Fruit fly (Drosophila melanogaster) whole organism, embryonic: ENCODE data around the gene CG32437.
A peak's percentile ranks its signal among the peaks of the same experiment; 100 is the strongest.

Source experiments
- BEAF-32 ChIP-seq: fragments of 200-800 bp; sonication (Bioruptor generic); optimal IDR thresholded peaks from 3 replicates; lab custom pipeline; 2017; ENCODE audit warnings: missing biosample characterization, missing genetic modification characterization, mild to moderate bottlenecking, moderate library complexity, missing genetic modification reagents
- CG10209 ChIP-seq: fragments of 200-800 bp; sonication (Bioruptor generic); optimal IDR thresholded peaks from 3 replicates; lab custom pipeline; 2017; ENCODE audit warnings: missing biosample characterization, mild to moderate bottlenecking, missing genetic modification characterization, missing genetic modification reagents
- CG10366 ChIP-seq: fragments of 200-800 bp; sonication (Bioruptor generic); IDR thresholded peaks from 2 replicates; pipeline ENCODE4 v1.3.6; 2022; ENCODE audit warnings: missing biosample characterization, missing genetic modification characterization
- CG10979 ChIP-seq: fragments of 200-800 bp; sonication (Bioruptor generic); optimal IDR thresholded peaks from 2 replicates; lab custom pipeline; 2018; ENCODE audit warnings: missing biosample characterization, mild to moderate bottlenecking, missing genetic modification characterization, moderate library complexity
- CG11504 ChIP-seq: fragments of 200-800 bp; sonication (Bioruptor generic); optimal IDR thresholded peaks from 3 replicates; lab custom pipeline; 2019; ENCODE audit warnings: missing biosample characterization, mild to moderate bottlenecking, missing genetic modification characterization, moderate library complexity
- CG11723 ChIP-seq: fragments of 200-800 bp; sonication (Bioruptor generic); optimal IDR thresholded peaks from 2 replicates; lab custom pipeline; 2017; ENCODE audit warnings: missing biosample characterization, mild to moderate bottlenecking, missing genetic modification characterization
- CG12071 ChIP-seq: fragments of 200-800 bp; sonication (Bioruptor generic); optimal IDR thresholded peaks from 3 replicates; lab custom pipeline; 2018; ENCODE audit warnings: missing biosample characterization, mild to moderate bottlenecking, missing genetic modification characterization
- CG13775 ChIP-seq: fragments of 200-800 bp; sonication (Bioruptor generic); optimal IDR thresholded peaks from 3 replicates; lab custom pipeline; 2017; ENCODE audit warnings: missing biosample characterization, mild to moderate bottlenecking, missing genetic modification characterization
- CG15011 ChIP-seq: fragments of 200-800 bp; sonication (Bioruptor generic); optimal IDR thresholded peaks from 3 replicates; lab custom pipeline; 2018; ENCODE audit warnings: missing biosample characterization, mild to moderate bottlenecking, missing genetic modification characterization
- CG1529 ChIP-seq: fragments of 200-800 bp; sonication (Bioruptor generic); optimal IDR thresholded peaks from 3 replicates; lab custom pipeline; 2018; ENCODE audit warnings: missing biosample characterization, missing genetic modification characterization
- CG16813 ChIP-seq: fragments of 200-800 bp; sonication (Bioruptor generic); IDR thresholded peaks from 3 replicates; pipeline ENCODE4 v1.3.6; 2022; ENCODE audit warnings: missing biosample characterization, missing genetic modification characterization; ENCODE audit not compliant: partially characterized antibody
- CG16815 ChIP-seq: fragments of 200-800 bp; sonication (Bioruptor generic); optimal IDR thresholded peaks from 3 replicates; lab custom pipeline; 2017; ENCODE audit warnings: missing biosample characterization, mild to moderate bottlenecking, missing genetic modification characterization
- CG17568 ChIP-seq: fragments of 200-800 bp; sonication (Bioruptor generic); optimal IDR thresholded peaks from 2 replicates; lab custom pipeline; 2018; ENCODE audit warnings: missing biosample characterization, mild to moderate bottlenecking, missing genetic modification characterization, moderate library complexity
- CG17829 ChIP-seq: fragments of 200-800 bp; optimal IDR thresholded peaks from 2 replicates; lab custom pipeline; 2019; ENCODE audit warnings: missing biosample characterization, mild to moderate bottlenecking, missing genetic modification characterization, moderate library complexity
- CG2116 ChIP-seq: fragments of 200-800 bp; sonication (Bioruptor generic); optimal IDR thresholded peaks from 3 replicates; lab custom pipeline; 2018; ENCODE audit warnings: missing biosample characterization, mild to moderate bottlenecking, missing genetic modification characterization
- CG3726 ChIP-seq: fragments of 200-800 bp; sonication (Bioruptor generic); IDR thresholded peaks from 3 replicates; pipeline ENCODE4, ENCODE4 v1.3.6; 2022; ENCODE audit warnings: missing biosample characterization, missing genetic modification characterization
- CG4360 ChIP-seq: fragments of 200-800 bp; sonication (Bioruptor generic); IDR thresholded peaks from 2 replicates; pipeline ENCODE4 v1.3.6; 2022; ENCODE audit warnings: missing biosample characterization, missing genetic modification characterization
- CG4617 ChIP-seq: fragments of 200-800 bp; sonication (Bioruptor generic); optimal IDR thresholded peaks from 3 replicates; lab custom pipeline; 2016; ENCODE audit warnings: missing biosample characterization, missing genetic modification characterization, borderline replicate concordance
- CG7987 ChIP-seq: fragments of 200-800 bp; sonication (Bioruptor generic); optimal IDR thresholded peaks from 2 replicates; lab custom pipeline; 2018; ENCODE audit warnings: missing biosample characterization, mild to moderate bottlenecking, missing genetic modification characterization, moderate library complexity
- CG8924 ChIP-seq: fragments of 200-800 bp; optimal IDR thresholded peaks from 3 replicates; lab custom pipeline; 2019; ENCODE audit warnings: missing biosample characterization, mild to moderate bottlenecking, missing genetic modification characterization, moderate library complexity
- Dll ChIP-seq: fragments of 200-800 bp; sonication (Bioruptor generic); IDR thresholded peaks from 4 replicates; pipeline ENCODE4 v1.3.6; 2022; ENCODE audit warnings: missing biosample characterization, missing genetic modification characterization; ENCODE audit not compliant: partially characterized antibody
- Doc3 ChIP-seq: fragments of 200-800 bp; sonication (Bioruptor generic); IDR thresholded peaks from 3 replicates; pipeline ENCODE4 v1.3.6; 2022; ENCODE audit warnings: missing biosample characterization, missing genetic modification characterization; ENCODE audit not compliant: partially characterized antibody
- Drgx ChIP-seq: fragments of 200-800 bp; sonication (Bioruptor generic); IDR thresholded peaks from 2 replicates; pipeline ENCODE4 v1.3.6; 2022; ENCODE audit warnings: missing biosample characterization, missing genetic modification characterization
- E2f2 ChIP-seq: fragments of 200-800 bp; sonication (Bioruptor generic); IDR thresholded peaks from 2 replicates; pipeline ENCODE4 v1.3.6; 2022; ENCODE audit warnings: missing biosample characterization, missing genetic modification characterization
- Eip74EF ChIP-seq, 2 experiments: fragments of 200-800 bp in 1 of 2; fragments of >200 bp in 1 of 2; sonication (Bioruptor generic) in 1 of 2; optimal IDR thresholded peaks; 2 replicates each; lab custom pipeline; 2017 to 2019; ENCODE audit warnings: missing biosample characterization in 2 of 2, missing genetic modification characterization in 2 of 2, mild to moderate bottlenecking in 1 of 2, moderate library complexity in 1 of 2
- Fer3 ChIP-seq: fragments of 200-800 bp; sonication (Bioruptor generic); optimal IDR thresholded peaks from 2 replicates; lab custom pipeline; 2018; ENCODE audit warnings: missing biosample characterization, mild to moderate bottlenecking, missing genetic modification characterization, moderate library complexity
- Gsc ChIP-seq: fragments of 200-800 bp; sonication (Bioruptor generic); IDR thresholded peaks from 2 replicates; pipeline ENCODE4 v1.3.6; 2022; ENCODE audit warnings: missing biosample characterization, missing genetic modification characterization
- HLH54F ChIP-seq: fragments of 200-800 bp; sonication (Bioruptor generic); optimal IDR thresholded peaks from 3 replicates; lab custom pipeline; 2016; ENCODE audit warnings: missing biosample characterization, missing genetic modification characterization
- Hr51 ChIP-seq, 2 experiments: fragments of 200-800 bp; sonication (Bioruptor generic); optimal IDR thresholded peaks; 2 replicates in 1 of 2; 3 replicates in 1 of 2; lab custom pipeline; 2016 to 2018; ENCODE audit warnings: missing biosample characterization in 2 of 2, missing genetic modification characterization in 2 of 2, mild to moderate bottlenecking in 1 of 2, moderate library complexity in 1 of 2
- MBD-R2 ChIP-seq: fragments of 200-800 bp; sonication (Bioruptor generic); IDR thresholded peaks from 2 replicates; pipeline ENCODE4 v1.3.6; 2022; ENCODE audit warnings: missing biosample characterization, missing genetic modification characterization
- MESR4 ChIP-seq: fragments of 200-800 bp; sonication (Bioruptor generic); optimal IDR thresholded peaks from 2 replicates; lab custom pipeline; 2018; ENCODE audit warnings: missing biosample characterization, mild to moderate bottlenecking, missing genetic modification characterization, moderate library complexity
- Max ChIP-seq: fragments of 200-800 bp; sonication (Bioruptor generic); optimal IDR thresholded peaks from 2 replicates; lab custom pipeline; 2016; ENCODE audit warnings: missing biosample characterization, mild to moderate bottlenecking, missing genetic modification characterization
- Opbp ChIP-seq: fragments of 200-800 bp; sonication (Bioruptor generic); IDR thresholded peaks from 3 replicates; pipeline ENCODE4 v1.3.6; 2022; ENCODE audit warnings: missing biosample characterization, missing genetic modification characterization; ENCODE audit not compliant: partially characterized antibody
- Rfx ChIP-seq: fragments of 200-800 bp; sonication (Bioruptor generic); IDR thresholded peaks from 2 replicates; pipeline ENCODE4 v1.3.6; 2022; ENCODE audit warnings: missing biosample characterization, missing genetic modification characterization
- Six4 ChIP-seq: fragments of 200-800 bp; sonication (Bioruptor generic); optimal IDR thresholded peaks from 2 replicates; lab custom pipeline; 2016; ENCODE audit warnings: missing biosample characterization, missing genetic modification characterization
- Usf ChIP-seq: fragments of 200-800 bp; sonication (Bioruptor generic); optimal IDR thresholded peaks from 2 replicates; lab custom pipeline; 2017; ENCODE audit warnings: missing genotype, missing biosample characterization, missing genetic modification characterization
- bab2 ChIP-seq: fragments of 200-800 bp; sonication (Bioruptor generic); optimal IDR thresholded peaks from 2 replicates; lab custom pipeline; 2016; ENCODE audit warnings: missing biosample characterization, missing genetic modification characterization
- btn ChIP-seq: fragments of 200-800 bp; sonication (Bioruptor generic); optimal IDR thresholded peaks from 2 replicates; lab custom pipeline; 2016; ENCODE audit warnings: missing biosample characterization, missing genetic modification characterization
- disco-r ChIP-seq: fragments of 200-800 bp; sonication (Bioruptor generic); optimal IDR thresholded peaks from 2 replicates; lab custom pipeline; 2016; ENCODE audit warnings: missing biosample characterization, missing genetic modification characterization
- h ChIP-seq: fragments of >200 bp; optimal IDR thresholded peaks from 2 replicates; lab custom pipeline; 2017
- her ChIP-seq: fragments of 200-800 bp; sonication (Bioruptor generic); optimal IDR thresholded peaks from 2 replicates; lab custom pipeline; 2016; ENCODE audit warnings: missing biosample characterization, missing genetic modification characterization
- hth ChIP-seq: fragments of >200 bp; optimal IDR thresholded peaks from 2 replicates; lab custom pipeline; 2017; ENCODE audit warnings: inconsistent platforms
- inv ChIP-seq: fragments of 200-800 bp; sonication (Bioruptor generic); IDR thresholded peaks from 2 replicates; pipeline ENCODE4 v1.3.6; 2022; ENCODE audit warnings: missing biosample characterization, missing genetic modification characterization; ENCODE audit not compliant: partially characterized antibody
- lola ChIP-seq, 3 experiments: fragments of >200 bp in 2 of 3; fragments of 200-800 bp in 1 of 3; sonication (Bioruptor generic) in 1 of 3; optimal IDR thresholded peaks; 2 replicates each; lab custom pipeline; 2017 to 2019; ENCODE audit warnings: missing biosample characterization in 3 of 3, missing genetic modification characterization in 3 of 3, mild to moderate bottlenecking in 1 of 3, moderate library complexity in 1 of 3
- peb ChIP-seq: fragments of 200-800 bp; sonication (Bioruptor generic); IDR thresholded peaks from 2 replicates; pipeline ENCODE4 v1.3.6; 2022; ENCODE audit warnings: missing biosample characterization, missing genetic modification characterization
- pnt ChIP-seq: fragments of 200-800 bp; sonication (Bioruptor generic); optimal IDR thresholded peaks from 3 replicates; lab custom pipeline; 2016; ENCODE audit warnings: missing biosample characterization, missing genetic modification characterization
- pros ChIP-seq: fragments of 200-800 bp; sonication (Bioruptor generic); optimal IDR thresholded peaks from 3 replicates; lab custom pipeline; 2019; ENCODE audit warnings: missing biosample characterization, mild to moderate bottlenecking, missing genetic modification characterization, moderate library complexity
- rib ChIP-seq: fragments of 200-800 bp; sonication (Bioruptor generic); IDR thresholded peaks from 2 replicates; pipeline ENCODE4 v1.3.6; 2022; ENCODE audit warnings: missing biosample characterization, missing genetic modification characterization
- sug ChIP-seq: fragments of 200-800 bp; optimal IDR thresholded peaks from 2 replicates; lab custom pipeline; 2019; ENCODE audit warnings: missing biosample characterization, mild to moderate bottlenecking, missing genetic modification characterization, moderate library complexity
- tio ChIP-seq: fragments of 200-800 bp; sonication (Bioruptor generic); optimal IDR thresholded peaks from 2 replicates; lab custom pipeline; 2017; ENCODE audit warnings: missing biosample characterization, missing genetic modification characterization, inconsistent platforms

CG32437 gene

dm6 chr3L:21382158-21382610, 24.7 kb downstream of the CG32437 start, which contains the start of gene rgn (continued):
- TF ChIP-seq tio (GFP tag; lab: Kevin White, UChicago) (peak; percentile 56), CG4360 (GFP tag; lab: Robert Waterston, UW) (no peak), CG12071 (GFP tag; lab: Kevin White, UChicago) (peak; percentile 53), CG1529 (GFP tag; lab: Kevin White, UChicago) (no peak), HLH54F (GFP tag; lab: Kevin White, UChicago) (peak; percentile 56), CG7987 (GFP tag; lab: Kevin White, UChicago) (peak; percentile 1), her (GFP tag; lab: Kevin White, UChicago) (peak; percentile 44), inv (GFP tag; lab: Robert Waterston, UW) (no peak), MBD-R2 (GFP tag; lab: Robert Waterston, UW) (peak; percentile 54; the same call in 1 of the 2 replicates), rib (no peak; the same call in 1 of the 2 replicates), Usf (GFP tag; lab: Kevin White, UChicago) (peak; percentile 59), Drgx (GFP tag; lab: Robert Waterston, UW) (peak; percentile 86), Opbp (no peak; the same call in 2 of the 3 replicates), CG13775 (GFP tag; lab: Kevin White, UChicago) (peak; percentile 77), Dll (no peak), btn (GFP tag; lab: Kevin White, UChicago) (no peak), CG11723 (GFP tag; lab: Kevin White, UChicago) (peak; percentile 39), Gsc (GFP tag; lab: Robert Waterston, UW) (no peak), CG11504 (tag; lab: Kevin White, UChicago) (peak; percentile 82), peb (GFP tag; lab: Robert Waterston, UW) (no peak), CG8924 (tag; lab: Kevin White, UChicago) (peak; percentile 76), CG16815 (GFP tag; lab: Kevin White, UChicago) (peak; percentile 54), CG17568 (GFP tag; lab: Kevin White, UChicago) (peak; percentile 13), E2f2 (GFP tag; lab: Robert Waterston, UW) (peak; percentile 53), hth (lab: Kevin White, UChicago) (no peak), BEAF-32 (GFP tag; lab: Kevin White, UChicago) (no peak), CG2116 (no peak), lola (GFP tag; optimal IDR thresholded peaks at IDR 0.05; lab: Kevin White, UChicago) (no peak), h (lab: Kevin White, UChicago) (no peak), CG15011 (peak; percentile 57), bab2 (peak; percentile 45), sug (peak; percentile 53), Doc3 (GFP tag; lab: Robert Waterston, UW) (no peak), CG10209 (GFP tag; lab: Kevin White, UChicago) (peak; percentile 82), pros (GFP tag; lab: Kevin White, UChicago) (no peak), CG16813 (GFP tag; lab: Robert Waterston, UW) (no peak), Eip74EF (GFP tag; optimal IDR thresholded peaks at IDR 0.05; lab: Kevin White, UChicago) (peak in 1 of 2 experiments; percentile 36), Six4 (GFP tag; lab: Kevin White, UChicago) (peak; percentile 31), Fer3 (tag; lab: Kevin White, UChicago) (peak; percentile 74), CG10979 (tag; lab: Kevin White, UChicago) (peak; percentile 9), CG3726 (GFP tag; lab: Robert Waterston, UW) (0 out of 3 replicates have a peak, but pooled peaks have one; percentile 46), disco-r (no peak), MESR4 (GFP tag; lab: Kevin White, UChicago) (no peak), CG10366 (GFP tag; lab: Robert Waterston, UW) (peak; percentile 71), CG17829 (tag; lab: Kevin White, UChicago) (peak; percentile 63), pnt (GFP tag; lab: Kevin White, UChicago) (peak; percentile 54), Rfx (peak; percentile 89), Hr51 (GFP tag; optimal IDR thresholded peaks at IDR 0.05; lab: Kevin White, UChicago) (peak in 1 of 2 experiments; percentile 88), Max (GFP tag; lab: Kevin White, UChicago) (peak; percentile 22), CG4617 (peak; percentile 30)
